Fruit fly (Drosophila melanogaster) whole organism, wandering third instar larva: ENCODE measurements around the gene Nak.
A peak's percentile ranks its signal among the peaks of the same experiment; 100 is the strongest.

Experiments used
- CG9705 ChIP-seq: fragments of 200-800 bp; sonication (Bioruptor generic); optimal IDR thresholded peaks from 2 replicates; lab custom pipeline; 2018; ENCODE audit warnings: missing biosample characterization, mild to moderate bottlenecking, missing genetic modification characterization
- CrebA ChIP-seq: fragments of 200-800 bp; sonication (Bioruptor generic); optimal IDR thresholded peaks from 2 replicates; lab custom pipeline; 2016; ENCODE audit warnings: missing biosample characterization, mild to moderate bottlenecking, missing genetic modification characterization, borderline replicate concordance
- Dfd ChIP-seq: fragments of >200 bp; optimal IDR thresholded peaks from 2 replicates; lab custom pipeline; 2017; ENCODE audit warnings: missing biosample characterization, missing genetic modification characterization
- Dif ChIP-seq: fragments of 200-275, 200-300 bp; sonication (Bioruptor generic); optimal IDR thresholded peaks from 2 replicates; lab custom pipeline; 2018; ENCODE audit warnings: missing biosample characterization, missing genetic modification characterization; ENCODE audit not compliant: partially characterized antibody
- GATAd ChIP-seq: sonication (Bioruptor generic); optimal IDR thresholded peaks from 2 replicates; lab custom pipeline; 2016; ENCODE audit warnings: missing biosample characterization, missing genetic modification characterization
- Hnf4 ChIP-seq: fragments of 200-800 bp; sonication (Bioruptor generic); optimal IDR thresholded peaks from 2 replicates; lab custom pipeline; 2016; ENCODE audit warnings: missing biosample characterization, mild to moderate bottlenecking, missing genetic modification characterization
- Hr78 ChIP-seq: fragments of >200 bp; optimal IDR thresholded peaks from 2 replicates; lab custom pipeline; 2017; ENCODE audit warnings: missing biosample characterization, missing genetic modification characterization
- Hr83 ChIP-seq: fragments of 200-300 bp; sonication (Bioruptor generic); optimal IDR thresholded peaks from 2 replicates; lab custom pipeline; 2016; ENCODE audit warnings: missing biosample characterization, mild to moderate bottlenecking, missing genetic modification characterization, moderate library complexity; ENCODE audit not compliant: poor library complexity, severe bottlenecking
- Jra ChIP-seq: sonication (Bioruptor generic); optimal IDR thresholded peaks from 2 replicates; lab custom pipeline; 2016; ENCODE audit warnings: missing biosample characterization, missing genetic modification characterization
- Myc ChIP-seq: fragments of >200 bp; optimal IDR thresholded peaks from 2 replicates; lab custom pipeline; 2017
- N ChIP-seq: fragments of >200 bp; optimal IDR thresholded peaks from 2 replicates; lab custom pipeline; 2018; ENCODE audit warnings: missing biosample characterization, missing external identifiers, missing genetic modification characterization
- OdsH ChIP-seq: fragments of 200-800 bp; sonication (Bioruptor generic); optimal IDR thresholded peaks from 2 replicates; lab custom pipeline; 2016; ENCODE audit warnings: missing biosample characterization, mild to moderate bottlenecking, missing genetic modification characterization
- Rel ChIP-seq, 2 experiments: fragments of 200-800 bp; sonication (Bioruptor generic) in 1 of 2; optimal IDR thresholded peaks; 2 replicates in 1 of 2; 3 replicates in 1 of 2; lab custom pipeline; 2016 to 2019; ENCODE audit warnings: mild to moderate bottlenecking in 2 of 2, missing biosample characterization in 2 of 2, missing genetic modification characterization in 2 of 2, moderate library complexity in 1 of 2
- Sp1 ChIP-seq: fragments of 200-800 bp; sonication (Bioruptor generic); optimal IDR thresholded peaks from 3 replicates; lab custom pipeline; 2019; ENCODE audit warnings: missing biosample characterization, mild to moderate bottlenecking, missing genetic modification characterization, moderate library complexity
- Vsx2 ChIP-seq: fragments of 200-300, 225-300 bp; sonication (Bioruptor generic); optimal IDR thresholded peaks from 2 replicates; lab custom pipeline; 2018; ENCODE audit warnings: missing biosample characterization, missing genetic modification characterization; ENCODE audit not compliant: partially characterized antibody
- br ChIP-seq: fragments of 200-800 bp; sonication (Bioruptor generic); optimal IDR thresholded peaks from 2 replicates; lab custom pipeline; 2016; ENCODE audit warnings: missing biosample characterization, missing genetic modification characterization
- brk ChIP-seq: fragments of 200-800 bp; sonication (Bioruptor generic); optimal IDR thresholded peaks from 2 replicates; lab custom pipeline; 2016; ENCODE audit warnings: missing biosample characterization, mild to moderate bottlenecking, missing genetic modification characterization
- ey ChIP-seq: fragments of 200-800 bp; sonication (Bioruptor generic); optimal IDR thresholded peaks from 2 replicates; lab custom pipeline; 2016; ENCODE audit warnings: missing biosample characterization, missing genetic modification characterization
- fru ChIP-seq: fragments of 200-800 bp; sonication (Bioruptor generic); optimal IDR thresholded peaks from 3 replicates; lab custom pipeline; 2016; ENCODE audit warnings: missing biosample characterization, mild to moderate bottlenecking, missing genetic modification characterization
- h ChIP-seq: fragments of 200-800 bp; sonication (Bioruptor generic); optimal IDR thresholded peaks from 3 replicates; lab custom pipeline; 2016; ENCODE audit warnings: missing biosample characterization, mild to moderate bottlenecking, missing genetic modification characterization
- jim ChIP-seq: fragments of 175-275, 200-325 bp; sonication (Bioruptor generic); optimal IDR thresholded peaks from 2 replicates; lab custom pipeline; 2016; ENCODE audit warnings: missing biosample characterization, mild to moderate bottlenecking, missing genetic modification characterization
- pan ChIP-seq: fragments of >200 bp; optimal IDR thresholded peaks from 2 replicates; lab custom pipeline; 2017
- psq ChIP-seq: fragments of 200-800 bp; sonication (Bioruptor generic); optimal IDR thresholded peaks from 3 replicates; lab custom pipeline; 2017; ENCODE audit warnings: missing biosample characterization, mild to moderate bottlenecking, missing genetic modification characterization, moderate library complexity
- rgr ChIP-seq: fragments of 200-800 bp; sonication (Bioruptor generic); optimal IDR thresholded peaks from 3 replicates; lab custom pipeline; 2016; ENCODE audit warnings: missing biosample characterization, mild to moderate bottlenecking, missing genetic modification characterization
- sage ChIP-seq: fragments of 200-800 bp; sonication (Bioruptor generic); optimal IDR thresholded peaks from 2 replicates; lab custom pipeline; 2016; ENCODE audit warnings: missing biosample characterization, mild to moderate bottlenecking, missing genetic modification characterization
- sv ChIP-seq: fragments of 200-800 bp; sonication (Bioruptor generic); optimal IDR thresholded peaks from 3 replicates; lab custom pipeline; 2016; ENCODE audit warnings: missing biosample characterization, missing genetic modification characterization
- tai ChIP-seq: sonication (Bioruptor generic); optimal IDR thresholded peaks from 2 replicates; lab custom pipeline; 2016; ENCODE audit warnings: missing biosample characterization, missing genetic modification characterization
- usp ChIP-seq: fragments of >200 bp; optimal IDR thresholded peaks from 2 replicates; lab custom pipeline; 2017; ENCODE audit warnings: missing biosample characterization, missing genetic modification characterization
- woc ChIP-seq: sonication (Bioruptor generic); optimal IDR thresholded peaks from 2 replicates; lab custom pipeline; 2016; ENCODE audit warnings: missing biosample characterization, mild to moderate bottlenecking, missing genetic modification characterization

The Nak gene

DNA sequence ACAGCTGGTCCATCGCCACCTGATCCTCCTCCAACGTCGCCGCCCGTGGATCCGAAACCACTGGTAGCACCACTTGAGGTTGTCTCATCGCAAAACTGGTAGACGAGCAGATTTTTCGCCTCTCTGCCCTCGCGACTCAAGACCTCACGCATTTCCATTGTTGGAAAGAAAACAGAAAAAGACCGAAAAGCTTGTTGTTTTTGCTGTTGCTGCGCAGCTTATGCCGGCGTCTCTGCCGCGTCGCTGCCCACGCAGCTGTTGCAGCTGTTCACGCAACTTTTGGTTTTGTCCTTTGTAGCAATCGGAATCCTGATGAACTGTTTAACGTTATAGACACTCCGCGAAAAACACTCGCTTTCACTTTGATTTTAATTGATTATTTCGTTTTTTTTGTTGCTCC, 25.2 kb downstream of the Nak start:
- TF ChIP-seq Rel (GFP tag; optimal IDR thresholded peaks at IDR 0.05; lab: Kevin White, UChicago), result no peak
- TF ChIP-seq Rel (tag; optimal IDR thresholded peaks at IDR 0.05; lab: Kevin White, UChicago), result no peak

DNA sequence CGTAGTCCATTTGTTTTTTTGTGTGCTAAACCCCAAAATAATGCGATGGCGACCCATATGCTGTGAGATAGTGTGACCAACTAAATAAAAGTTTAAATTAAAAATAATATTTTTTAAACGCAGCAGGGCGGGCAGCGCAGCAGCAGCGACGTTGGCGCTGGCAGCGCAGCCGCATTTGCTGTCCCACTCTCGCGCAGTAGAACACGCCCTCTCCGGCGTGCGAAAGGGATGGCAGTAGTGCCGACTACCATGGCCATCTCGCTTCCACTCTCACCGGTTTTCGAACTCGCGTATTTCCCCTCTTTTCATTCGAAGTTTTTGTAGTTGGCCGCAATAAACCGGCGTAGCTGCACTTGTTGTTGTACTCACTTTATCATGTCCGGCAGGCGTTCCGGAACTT, 32.5 kb downstream of the Nak start:
- TF ChIP-seq Hr83 (GFP tag; lab: Kevin White, UChicago) (peak; percentile 64), Vsx2 (GFP tag; lab: Kevin White, UChicago) (peak; percentile 5), Hnf4 (GFP tag; lab: Kevin White, UChicago) (no peak), Dif (GFP tag; lab: Kevin White, UChicago) (peak; percentile 71), sv (GFP tag; lab: Kevin White, UChicago) (no peak), Myc (lab: Kevin White, UChicago) (peak; percentile 67)

DNA sequence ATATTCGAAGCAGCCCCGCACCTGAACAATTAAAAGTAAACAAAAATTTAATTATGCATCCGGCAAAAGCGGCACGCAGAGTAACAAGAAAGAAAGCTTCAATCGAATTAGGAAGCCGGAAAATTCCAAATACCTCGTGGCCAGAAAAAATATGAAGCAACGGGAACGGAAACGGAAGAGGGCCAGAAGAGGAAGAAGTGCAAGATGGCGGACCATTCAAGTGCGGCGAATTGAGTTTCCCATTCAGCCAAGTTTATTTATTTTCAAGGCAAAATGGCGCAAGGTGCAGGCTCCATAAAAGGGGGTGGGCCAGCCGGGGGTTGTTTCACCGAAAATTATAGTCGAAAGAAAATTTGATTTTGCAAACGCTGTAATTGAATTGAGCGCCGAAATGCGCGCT, 34.0 kb downstream of the Nak start:
- TF ChIP-seq psq (GFP tag; lab: Kevin White, UChicago) (no peak), CrebA (GFP tag; lab: Kevin White, UChicago) (no peak)

DNA sequence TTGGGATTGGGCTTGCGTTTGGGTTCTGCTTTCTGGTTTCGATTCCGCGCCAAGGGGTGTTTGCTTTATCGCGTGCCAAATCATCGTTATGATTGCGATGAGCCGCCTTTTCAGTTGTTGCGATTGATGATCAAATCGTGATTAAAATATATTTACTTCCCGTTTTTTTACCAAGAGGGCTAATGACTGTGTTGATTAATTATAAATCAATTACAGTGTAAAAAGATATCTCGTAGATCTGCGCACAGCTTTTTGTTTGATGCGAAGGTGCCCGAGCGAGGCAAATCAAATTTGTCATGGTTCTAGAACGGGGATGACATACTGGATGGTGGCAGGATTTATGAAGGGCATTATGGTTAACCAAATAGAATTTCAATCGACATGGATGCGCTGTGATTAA, 34.7 kb downstream of the Nak start:
- TF ChIP-seq usp (GFP tag; lab: Kevin White, UChicago) (no peak), tai (GFP tag; lab: Kevin White, UChicago) (no peak), CrebA (GFP tag; lab: Kevin White, UChicago) (no peak), OdsH (GFP tag; lab: Kevin White, UChicago) (no peak), Dfd (GFP tag; lab: Kevin White, UChicago) (no peak)

DNA sequence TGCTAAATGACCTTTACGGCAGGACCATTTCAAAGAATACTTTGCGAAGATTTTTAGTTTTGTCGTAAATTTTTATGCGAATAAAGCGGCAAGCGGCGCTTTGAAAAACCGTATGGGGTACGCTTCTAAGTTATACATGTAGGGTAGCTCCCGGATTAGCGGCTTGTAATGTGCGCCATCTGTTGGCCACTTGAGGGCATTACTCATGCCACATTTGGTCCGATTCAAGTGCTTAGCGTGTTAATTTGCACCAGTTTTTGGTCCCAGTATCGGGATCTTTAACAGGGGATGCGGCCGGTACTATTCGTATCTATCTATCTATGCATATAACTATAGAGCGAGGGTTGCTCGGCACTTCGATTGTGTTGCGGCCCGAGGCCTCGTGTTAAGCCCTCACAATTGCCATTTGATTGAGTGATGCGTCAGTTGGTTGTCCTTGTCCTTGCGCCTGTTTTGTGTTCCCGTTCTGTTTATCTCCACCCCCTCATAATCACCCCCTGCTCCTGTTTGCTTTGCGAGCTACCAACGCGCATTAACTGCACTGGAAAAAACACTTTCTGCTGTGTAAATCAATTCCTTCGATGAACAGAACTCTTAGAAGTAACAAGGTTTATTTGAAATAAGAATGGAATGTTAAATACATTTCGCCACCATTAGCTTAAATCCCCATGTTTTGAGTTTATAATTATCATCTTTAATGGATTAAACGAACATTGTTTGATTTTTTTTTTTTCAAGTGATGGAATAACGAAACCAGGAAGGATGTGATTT, 38.0 kb downstream of the Nak start:
- TF ChIP-seq Myc (lab: Kevin White, UChicago), result no peak
- no peak for TF ChIP-seq Hr83 (GFP tag; lab: Kevin White, UChicago)
- TF ChIP-seq CG9705, result no peak
- TF ChIP-seq Sp1 (GFP tag; lab: Kevin White, UChicago), result no peak
- no peak for TF ChIP-seq jim (GFP tag; lab: Kevin White, UChicago)
- TF ChIP-seq usp (GFP tag; lab: Kevin White, UChicago), result no peak
- TF ChIP-seq Hr78 (GFP tag; lab: Kevin White, UChicago), result no peak
- TF ChIP-seq, all 38 proteins: peak for 0

DNA sequence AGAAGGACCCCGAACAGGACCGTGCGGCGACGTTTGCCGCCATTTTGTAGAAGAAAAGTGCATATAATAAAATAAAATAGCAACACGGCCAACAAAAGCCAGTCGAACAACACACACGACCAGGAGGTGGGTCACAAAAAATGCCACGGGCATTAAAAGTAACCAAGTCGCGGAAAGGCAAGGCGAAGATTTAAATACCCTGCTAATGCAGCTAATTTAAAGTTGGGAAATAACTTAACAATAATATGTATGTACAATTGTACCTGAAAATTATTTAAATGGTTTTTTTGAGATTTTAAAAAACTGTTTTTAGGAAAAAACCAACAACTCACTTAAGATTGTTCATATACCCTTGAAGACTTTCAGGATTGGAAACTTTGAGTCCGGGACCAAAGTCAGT, 38.9 kb downstream of the Nak start:
- TF ChIP-seq Myc (lab: Kevin White, UChicago), result no peak
- TF ChIP-seq sage, result no peak
- no peak for TF ChIP-seq Vsx2 (GFP tag; lab: Kevin White, UChicago)
- TF ChIP-seq brk, result no peak
- TF ChIP-seq sv (GFP tag; lab: Kevin White, UChicago), result no peak

DNA sequence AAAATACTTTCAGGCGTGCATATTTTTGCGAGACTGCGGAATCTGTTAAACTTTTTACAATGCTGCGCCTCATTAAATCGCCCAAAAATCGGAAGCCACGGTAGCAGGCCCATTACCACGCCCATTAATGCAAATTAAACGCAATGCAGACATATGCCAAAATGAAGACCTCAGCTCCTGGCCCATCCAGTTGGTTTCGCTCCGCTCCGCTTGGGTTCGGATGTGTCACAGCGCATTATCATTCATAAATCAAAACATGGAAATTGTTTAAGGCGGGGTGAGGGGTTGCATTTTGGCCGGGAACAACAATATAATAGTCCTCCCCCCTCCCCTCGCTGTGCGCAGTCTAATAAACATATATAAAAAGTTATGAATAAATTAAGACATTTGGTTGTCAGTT, 40.7 kb downstream of the Nak start:
- TF ChIP-seq N (GFP tag; lab: Kevin White, UChicago), result no peak
- TF ChIP-seq tai (GFP tag; lab: Kevin White, UChicago), result no peak
- no peak for TF ChIP-seq sv (GFP tag; lab: Kevin White, UChicago)
- TF ChIP-seq Rel (GFP tag; optimal IDR thresholded peaks at IDR 0.05; lab: Kevin White, UChicago), result no peak
- no peak for TF ChIP-seq Rel (tag; optimal IDR thresholded peaks at IDR 0.05; lab: Kevin White, UChicago)
- TF ChIP-seq br (GFP tag; lab: Kevin White, UChicago), result no peak
- no peak for TF ChIP-seq Vsx2 (GFP tag; lab: Kevin White, UChicago)
- TF ChIP-seq Hr83 (GFP tag; lab: Kevin White, UChicago), result no peak
- TF ChIP-seq Myc (lab: Kevin White, UChicago), result no peak
- TF ChIP-seq Dif (GFP tag; lab: Kevin White, UChicago), result no peak

DNA sequence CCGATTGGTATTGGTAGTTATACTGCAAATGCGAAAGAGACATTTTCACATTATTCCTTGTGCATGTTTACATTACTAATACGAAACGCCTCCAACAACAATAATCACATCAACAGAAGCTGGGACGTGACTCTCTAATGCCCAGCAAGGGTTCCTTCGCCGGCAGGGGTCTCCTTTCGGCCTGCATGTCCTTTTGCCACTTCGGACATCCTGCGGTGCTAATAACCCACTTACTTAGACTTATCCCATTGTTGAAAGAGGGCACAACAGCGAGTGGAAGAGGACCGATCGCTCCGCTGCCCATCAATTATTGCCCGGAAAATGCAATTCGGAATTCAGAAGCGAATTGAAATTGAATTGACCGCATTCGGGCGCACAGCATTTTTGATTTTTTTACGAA, 42.6 kb downstream of the Nak start:
- no peak for TF ChIP-seq woc (GFP tag; lab: Kevin White, UChicago)
- no peak for TF ChIP-seq sage
- TF ChIP-seq fru, result no peak
- no peak for TF ChIP-seq h
- no peak for TF ChIP-seq sv (GFP tag; lab: Kevin White, UChicago)
- no peak for TF ChIP-seq psq (GFP tag; lab: Kevin White, UChicago)
- TF ChIP-seq ey (GFP tag; lab: Kevin White, UChicago), result no peak
- TF ChIP-seq rgr, result no peak
- no peak for TF ChIP-seq Jra (GFP tag; lab: Kevin White, UChicago)
- TF ChIP-seq Vsx2 (GFP tag; lab: Kevin White, UChicago), result no peak
- TF ChIP-seq jim (GFP tag; lab: Kevin White, UChicago), result no peak
- no peak for TF ChIP-seq GATAd (GFP tag; lab: Kevin White, UChicago)
- no peak for TF ChIP-seq pan (lab: Kevin White, UChicago)
